Worm (Caenorhabditis elegans) whole organism, young adult: ENCODE results near the gene erh-2.

Experiments
- C17E4.6 ChIP-seq: fragments of 200-800 bp; sonication (Bioruptor generic); IDR thresholded peaks from 2 replicates; pipeline ENCODE4 v1.3.6; 2022; ENCODE audit warnings: missing genetic modification reagents, missing genetic modification characterization, missing compliant biosample characterization
- Y95B8A.8 ChIP-seq: fragments of 200-800 bp; sonication (Bioruptor generic); IDR thresholded peaks from 2 replicates; pipeline ENCODE4 v1.3.6; 2022; ENCODE audit warnings: missing genetic modification reagents, missing genetic modification characterization, missing compliant biosample characterization
- atf-7 ChIP-seq: sonication (generic microtip); optimal IDR thresholded peaks from 2 replicates; lab custom pipeline; 2017; ENCODE audit warnings: mild to moderate bottlenecking, missing genetic modification characterization, missing compliant biosample characterization
- ceh-40 ChIP-seq: fragments of 200-800 bp; sonication (Bioruptor generic); IDR thresholded peaks from 2 replicates; pipeline ENCODE4 v1.3.6; 2022; ENCODE audit warnings: missing genetic modification characterization, missing compliant biosample characterization
- fkh-3 ChIP-seq: sonication (generic microtip); optimal IDR thresholded peaks from 2 replicates; lab custom pipeline; 2016; ENCODE audit warnings: mild to moderate bottlenecking, missing genetic modification characterization, missing compliant biosample characterization
- pha-4 ChIP-seq: fragments of 150-350 bp; sonication (generic microtip); optimal IDR thresholded peaks from 2 replicates; lab custom pipeline; 2014; ENCODE audit warnings: missing biosample characterization, missing genetic modification reagents, missing genetic modification characterization
- sea-2 ChIP-seq: fragments of 200-800 bp; sonication (Bioruptor generic); IDR thresholded peaks from 2 replicates; pipeline ENCODE4 v1.3.6; 2022; ENCODE audit warnings: missing genetic modification characterization, missing compliant biosample characterization
- snpc-4 ChIP-seq, 5 experiments: fragments of 150-350 bp in 1 of 5; sonication (generic microtip) in 4 of 5; optimal IDR thresholded peaks; 2 replicates each; lab custom pipeline; 2014 to 2018; ENCODE audit warnings: missing genetic modification characterization in 5 of 5, missing biosample characterization in 3 of 5, antibody characterized with exemption in 2 of 5, mild to moderate bottlenecking in 2 of 5, missing compliant biosample characterization in 2 of 5, missing genotype in 2 of 5, moderate library complexity in 2 of 5, missing genetic modification reagents in 1 of 5

DNA sequence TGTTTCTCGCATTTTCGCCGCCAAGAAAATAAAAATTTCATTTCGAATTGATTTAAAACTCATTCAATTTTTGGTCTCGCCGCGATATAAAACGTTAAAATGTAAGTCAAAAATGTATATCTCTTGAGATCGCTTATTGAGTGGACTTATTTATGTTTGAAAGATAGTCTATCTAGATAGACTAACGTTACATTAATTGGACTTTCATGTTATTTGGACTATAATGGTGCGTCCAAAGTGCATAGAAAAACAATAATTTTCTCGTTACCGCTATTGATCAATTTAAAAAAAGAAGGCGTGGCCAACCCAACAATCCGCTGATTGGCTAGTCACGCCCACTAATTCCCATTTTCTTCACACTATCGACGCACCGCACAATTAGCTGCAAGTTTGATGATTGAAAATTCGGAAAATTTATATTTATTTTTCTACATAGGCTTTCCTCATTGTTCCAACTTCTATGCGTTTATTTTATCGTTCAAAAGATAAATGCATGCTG is 8.9 kb upstream of the erh-2 start, which contains the start of gene F35G12.5:
- TF ChIP-seq atf-7 (tag; lab: Kevin White, UChicago) (no peak), sea-2 (GFP tag; lab: Robert Waterston, UW) (no peak), pha-4 (tag; lab: Kevin White, UChicago) (no peak), Y95B8A.8 (GFP tag; lab: Robert Waterston, UW) (no peak), C17E4.6 (GFP tag; lab: Robert Waterston, UW) (no peak), fkh-3 (no peak), ceh-40 (GFP tag; lab: Robert Waterston, UW) (no peak), snpc-4 (GFP tag; optimal IDR thresholded peaks at IDR 0.05; lab: Kevin White, UChicago) (no peak), snpc-4 (tag; optimal IDR thresholded peaks at IDR 0.05; lab: Kevin White, UChicago) (no peak)
